Fruit fly (Drosophila melanogaster): Measurements from ENCODE around the gene Sytbeta.

Gene Sytbeta

DNA sequence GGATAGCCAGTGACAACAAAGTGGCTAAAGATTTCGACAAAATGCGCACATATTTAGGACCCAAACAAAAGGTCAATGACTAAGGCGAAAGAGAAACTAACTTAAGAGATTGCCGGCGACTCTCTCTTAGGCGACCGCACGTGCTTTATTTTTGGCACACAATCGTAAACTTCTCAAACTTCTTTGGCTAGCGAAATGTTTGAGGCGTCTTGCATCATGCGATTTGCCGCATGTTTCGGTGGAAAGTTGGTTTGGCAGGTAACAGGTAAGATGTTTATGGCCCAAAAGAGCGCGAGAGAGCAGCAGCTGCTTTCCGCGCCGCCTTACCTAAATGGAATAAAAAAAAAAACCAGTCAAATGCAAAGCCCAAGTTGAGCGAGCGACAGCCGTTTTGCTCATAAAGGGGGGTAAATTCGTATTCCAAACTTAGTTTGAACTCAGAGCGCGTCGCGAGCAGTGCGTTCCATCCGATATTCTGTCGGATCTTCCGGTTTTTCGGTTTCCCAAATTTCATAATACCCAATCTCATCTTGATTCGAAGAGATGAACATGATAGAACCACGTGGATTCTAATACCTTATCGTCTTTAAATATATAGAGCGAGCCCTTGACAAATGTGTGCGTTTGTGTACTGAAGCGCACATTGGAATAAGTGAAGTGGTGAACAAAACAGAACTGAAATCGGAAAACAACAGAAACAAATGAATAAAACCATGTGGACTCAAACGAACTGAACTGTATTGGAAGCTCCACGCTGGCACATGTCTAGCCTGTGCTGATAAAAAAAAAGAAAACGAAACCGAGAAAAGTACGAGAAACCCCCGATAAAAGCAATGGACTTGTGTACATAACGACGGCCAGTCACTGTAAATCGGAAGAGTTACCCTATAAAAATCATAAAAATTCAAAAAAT lies 77.5 kb downstream of the Sytbeta start:
- no peak for TF ChIP-seq spab (GFP tag; optimal IDR thresholded peaks at IDR 0.05)
- no peak for TF ChIP-seq CG8632 (GFP tag; optimal IDR thresholded peaks at IDR 0.05)
- no peak for TF ChIP-seq CG3032 (tag; optimal IDR thresholded peaks at IDR 0.05)
- no peak for TF ChIP-seq cyc (GFP tag; optimal IDR thresholded peaks at IDR 0.05)
- TF ChIP-seq CG10669 (GFP tag; optimal IDR thresholded peaks at IDR 0.05): no peak
- TF ChIP-seq CG3919 (GFP tag; optimal IDR thresholded peaks at IDR 0.05): no peak
- TF ChIP-seq acj6 (GFP tag; optimal IDR thresholded peaks at IDR 0.05): no peak
- TF ChIP-seq CG6808 (GFP tag; optimal IDR thresholded peaks at IDR 0.05): no peak
- TF ChIP-seq CG16779 (tag; optimal IDR thresholded peaks at IDR 0.05): no peak
- TF ChIP-seq dsx (GFP tag; optimal IDR thresholded peaks at IDR 0.05; ENCODE audit: poor library complexity, severe bottlenecking): no peak
- TF ChIP-seq Hr38 (GFP tag; optimal IDR thresholded peaks at IDR 0.05): no peak
- no peak for TF ChIP-seq CG8319 (GFP tag; optimal IDR thresholded peaks at IDR 0.05)
- no peak for TF ChIP-seq achi (GFP tag; optimal IDR thresholded peaks at IDR 0.05)
- no peak for TF ChIP-seq ss (GFP tag; optimal IDR thresholded peaks at IDR 0.05)
- TF ChIP-seq topi (GFP tag; optimal IDR thresholded peaks at IDR 0.05): no peak
- TF ChIP-seq CG9139 (GFP tag; optimal IDR thresholded peaks at IDR 0.05): no peak
- TF ChIP-seq CG31627 (GFP tag; optimal IDR thresholded peaks at IDR 0.05): no peak
- no peak for TF ChIP-seq CG11902 (GFP tag; optimal IDR thresholded peaks at IDR 0.05)
- TF ChIP-seq CG34406 (GFP tag; optimal IDR thresholded peaks at IDR 0.05): no peak
- no peak for TF ChIP-seq CG4318 (GFP tag; optimal IDR thresholded peaks at IDR 0.05)
- no peak for TF ChIP-seq Blimp-1 (GFP tag; optimal IDR thresholded peaks at IDR 0.05)
- no peak for TF ChIP-seq Eip75B (GFP tag; optimal IDR thresholded peaks at IDR 0.05)
- no peak for TF ChIP-seq Sox14 (GFP tag; optimal IDR thresholded peaks at IDR 0.05)
- TF ChIP-seq Gug (GFP tag; IDR thresholded peaks at IDR 0.05): no peak
- no peak for TF ChIP-seq CG15336 (GFP tag; IDR thresholded peaks at IDR 0.05)
- TF ChIP-seq fkh (GFP tag; optimal IDR thresholded peaks at IDR 0.05): peak; percentile 42
- no peak for TF ChIP-seq Hr39 (GFP tag; optimal IDR thresholded peaks at IDR 0.05)
- no peak for TF ChIP-seq CG32006 (GFP tag; optimal IDR thresholded peaks at IDR 0.05)
- TF ChIP-seq fd85E (GFP tag; optimal IDR thresholded peaks at IDR 0.05): no peak
- TF ChIP-seq vri (GFP tag; optimal IDR thresholded peaks at IDR 0.05): peak; percentile 48
- no peak for TF ChIP-seq Hr4 (GFP tag; optimal IDR thresholded peaks at IDR 0.05)
- TF ChIP-seq CG1621 (tag; optimal IDR thresholded peaks at IDR 0.05): no peak
- TF ChIP-seq salr (GFP tag; optimal IDR thresholded peaks at IDR 0.05): no peak
- no peak for TF ChIP-seq CG6792 (GFP tag; optimal IDR thresholded peaks at IDR 0.05)
- TF ChIP-seq esn (GFP tag; optimal IDR thresholded peaks at IDR 0.05): no peak
- no peak for TF ChIP-seq CG10631 (GFP tag; optimal IDR thresholded peaks at IDR 0.05)
- no peak for TF ChIP-seq CG11762 (GFP tag; optimal IDR thresholded peaks at IDR 0.05; ENCODE audit: insufficient read depth)
- TF ChIP-seq pdm3 (GFP tag; optimal IDR thresholded peaks at IDR 0.05): no peak
- TF ChIP-seq Met (GFP tag; optimal IDR thresholded peaks at IDR 0.05): peak; percentile 15
- no peak for TF ChIP-seq lz (GFP tag; optimal IDR thresholded peaks at IDR 0.05)
- TF ChIP-seq CG8119 (GFP tag; IDR thresholded peaks at IDR 0.05): 0 out of 3 replicates have a peak, but pooled peaks have one; percentile 12
- no peak for TF ChIP-seq CG6276 (GFP tag; optimal IDR thresholded peaks at IDR 0.05)
- peak; percentile 35; the same call in 1 of the 3 replicates for TF ChIP-seq eg (GFP tag; IDR thresholded peaks at IDR 0.05)
- TF ChIP-seq net (GFP tag; optimal IDR thresholded peaks at IDR 0.05): no peak
- TF ChIP-seq CG6854 (GFP tag; optimal IDR thresholded peaks at IDR 0.05): peak; percentile 30
- no peak for TF ChIP-seq Ets96B (tag; optimal IDR thresholded peaks at IDR 0.05)
- no peak for TF ChIP-seq Sox15 (GFP tag; optimal IDR thresholded peaks at IDR 0.05)
- no peak for TF ChIP-seq CG7368 (GFP tag; optimal IDR thresholded peaks at IDR 0.05)
- no peak for TF ChIP-seq Sox102F (GFP tag; optimal IDR thresholded peaks at IDR 0.05)
- TF ChIP-seq Eip93F (GFP tag; optimal IDR thresholded peaks at IDR 0.05): no peak
